Worm (Caenorhabditis elegans): ENCODE measurements around the gene emre-1.

DNA sequence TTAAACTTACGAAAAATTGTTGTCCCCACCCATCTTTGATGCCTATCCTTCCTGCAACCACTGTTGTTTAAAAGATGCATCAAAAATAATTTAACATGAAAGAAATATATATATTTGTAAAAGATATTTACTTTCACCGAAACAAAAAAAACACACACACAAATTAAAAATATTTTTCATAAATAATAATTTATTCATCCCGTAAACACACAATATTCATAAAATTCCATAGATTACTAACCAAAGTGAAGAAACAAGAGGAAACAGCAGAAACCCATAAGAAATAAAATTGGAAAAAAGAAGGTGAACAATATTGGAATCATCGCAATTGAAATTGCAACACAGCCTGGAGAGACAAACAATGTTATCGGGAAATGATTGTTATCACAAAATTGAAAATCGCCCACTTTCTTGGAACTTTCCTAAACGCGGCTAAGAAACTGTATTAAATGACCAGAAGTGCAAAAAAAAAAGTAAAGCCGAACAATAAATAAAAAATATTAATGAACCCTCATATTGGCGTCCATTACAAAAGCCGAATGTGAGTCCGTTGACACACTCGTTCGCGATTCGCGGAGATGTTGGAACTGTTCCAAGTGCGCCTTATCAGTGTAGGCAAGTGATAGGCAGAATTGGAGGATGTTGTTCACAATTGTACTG is 24.5 kb downstream of the emre-1 start, which contains the start of gene slc-25A18.1:
- TF ChIP-seq nhr-11 (tag; optimal IDR thresholded peaks at IDR 0.05) (no peak), nhr-77 (tag; optimal IDR thresholded peaks at IDR 0.05) (no peak)
